Worm (Caenorhabditis elegans): ENCODE data around the gene mrpl-46.
A peak's percentile ranks its signal among the peaks of the same experiment; 100 is the strongest.
"Not testable (repeated sequence)": the region's sequence is repeated elsewhere in the genome, so short reads cannot be mapped to it uniquely, and the experiment has no call there.

Gene mrpl-46

ce11 chrIV:813341-813740 is 12.7 kb downstream of the mrpl-46 start:
- peak; percentile 8 for TF ChIP-seq hlh-11 (tag; optimal IDR thresholded peaks at IDR 0.05)
- TF ChIP-seq Y48G9A.11 (GFP tag; IDR thresholded peaks at IDR 0.05): peak; percentile 32; the same call in 1 of the 2 replicates
- peak; percentile 85 for TF ChIP-seq hmg-1.1 (GFP tag; IDR thresholded peaks at IDR 0.05)
- TF ChIP-seq lin-38 (GFP tag; IDR thresholded peaks at IDR 0.05): peak; percentile 88
- TF ChIP-seq dmd-6 (GFP tag; IDR thresholded peaks at IDR 0.05): peak; percentile 61
- TF ChIP-seq madf-9 (GFP tag; conservative IDR thresholded peaks at IDR 0.05): 0 out of 2 replicates have a peak, but pooled peaks have one; percentile 40
- TF ChIP-seq rbr-2 (tag; optimal IDR thresholded peaks at IDR 0.05): peak; percentile 3
- peak; percentile 64; the same call in 1 of the 2 replicates for TF ChIP-seq T26A8.4 (GFP tag; IDR thresholded peaks at IDR 0.05)
- TF ChIP-seq set-16 (GFP tag; IDR thresholded peaks at IDR 0.05): peak; percentile 76
- TF ChIP-seq pha-4 (GFP tag; IDR thresholded peaks at IDR 0.05): peak; percentile 37; the same call in 1 of the 2 replicates
- TF ChIP-seq pha-4 (tag; optimal IDR thresholded peaks at IDR 0.05): not testable (repeated sequence)
- TF ChIP-seq vab-7 (GFP tag; IDR thresholded peaks at IDR 0.05): peak; percentile 42; the same call in 1 of the 2 replicates
- TF ChIP-seq mes-2 (tag; optimal IDR thresholded peaks at IDR 0.05; ENCODE audit: poor library complexity, severe bottlenecking): peak; percentile 84
- peak; percentile 63 for TF ChIP-seq egl-43 (GFP tag; IDR thresholded peaks at IDR 0.05)
- peak; percentile 58; the same call in 1 of the 2 replicates for TF ChIP-seq arid-1 (GFP tag; conservative IDR thresholded peaks at IDR 0.05)
- 0 out of 2 replicates have a peak, but pooled peaks have one; percentile 15 for TF ChIP-seq ceh-20 (GFP tag; IDR thresholded peaks at IDR 0.05)
- peak; percentile 0 for TF ChIP-seq unc-130 (GFP tag; optimal IDR thresholded peaks at IDR 0.05)
- 0 out of 2 replicates have a peak, but pooled peaks have one; percentile 42 for TF ChIP-seq mdt-29 (GFP tag; IDR thresholded peaks at IDR 0.05)

ce11 chrIV:817879-818278 is 17.3 kb downstream of the mrpl-46 start:
- TF ChIP-seq ztf-11 (tag; optimal IDR thresholded peaks at IDR 0.05) (no peak), lin-29 (GFP tag; IDR thresholded peaks at IDR 0.05) (no peak), snpc-4 (tag; optimal IDR thresholded peaks at IDR 0.05) (no peak)

ce11 chrIV:824854-825253 is 24.2 kb downstream of the mrpl-46 start, which contains the start of gene zipt-15:
zipt-15 (minus strand) TSS chrIV:824954.
- no peak for TF ChIP-seq mdl-1 (tag; optimal IDR thresholded peaks at IDR 0.05)
- TF ChIP-seq gei-8 (GFP tag; optimal IDR thresholded peaks at IDR 0.05): no peak

- TF ChIP-seq hif-1 (tag; optimal IDR thresholded peaks at IDR 0.05): peak in 1 of 2 experiments; percentile 76
- TF ChIP-seq ceh-28 (tag; optimal IDR thresholded peaks at IDR 0.05): no peak
- no peak for TF ChIP-seq nhr-48 (tag; optimal IDR thresholded peaks at IDR 0.05)
- peak; percentile 67 for TF ChIP-seq aha-1 (tag)
- no peak for TF ChIP-seq nhr-76 (tag; optimal IDR thresholded peaks at IDR 0.05)
- peak; percentile 41 for TF ChIP-seq hlh-30 (tag; optimal IDR thresholded peaks at IDR 0.05; ENCODE audit: insufficient read depth)
- no peak for TF ChIP-seq Y5F2A.4 (GFP tag; optimal IDR thresholded peaks at IDR 0.05)
- TF ChIP-seq mep-1 (tag; optimal IDR thresholded peaks at IDR 0.05): no peak
Observed at ce11 chrIV:826145-826544, 25.5 kb downstream of the mrpl-46 start.

ce11 chrIV:828427-828826 is 27.8 kb downstream of the mrpl-46 start:
- TF ChIP-seq nhr-6 (tag; optimal IDR thresholded peaks at IDR 0.05) (peak; percentile 18), hlh-30 (tag; optimal IDR thresholded peaks at IDR 0.05; ENCODE audit: insufficient read depth) (peak; percentile 64), lsy-2 (tag; optimal IDR thresholded peaks at IDR 0.05) (peak in 1 of 2 experiments; percentile 85), T20F7.1 (GFP tag; optimal IDR thresholded peaks at IDR 0.05) (peak; percentile 24), spr-3 (GFP tag; optimal IDR thresholded peaks at IDR 0.05) (no peak), aly-2 (tag; optimal IDR thresholded peaks at IDR 0.05) (no peak), hif-1 (tag; optimal IDR thresholded peaks at IDR 0.05) (peak; percentile 66 to 99), mdl-1 (tag; optimal IDR thresholded peaks at IDR 0.05) (peak in 1 of 2 experiments; percentile 64), lin-29 (GFP tag; IDR thresholded peaks at IDR 0.05) (no peak), dve-1 (tag; optimal IDR thresholded peaks at IDR 0.05; ENCODE audit: insufficient read depth) (peak; percentile 62), rbr-2 (tag; optimal IDR thresholded peaks at IDR 0.05) (peak; percentile 40), fkh-10 (GFP tag; optimal IDR thresholded peaks at IDR 0.05) (peak; percentile 42), lin-38 (GFP tag; IDR thresholded peaks at IDR 0.05) (peak; percentile 77), nhr-11 (tag; optimal IDR thresholded peaks at IDR 0.05) (peak; percentile 62), lim-7 (GFP tag; IDR thresholded peaks at IDR 0.05) (no peak), ama-1 (optimal IDR thresholded peaks at IDR 0.05) (peak; percentile 42), hlh-11 (tag; optimal IDR thresholded peaks at IDR 0.05) (peak; percentile 20), dpl-1 (GFP tag; optimal IDR thresholded peaks at IDR 0.05) (peak; percentile 60), zip-2 (tag; optimal IDR thresholded peaks at IDR 0.05) (peak; percentile 10), unc-39 (tag; optimal IDR thresholded peaks at IDR 0.05) (no peak), hmg-1.1 (GFP tag; IDR thresholded peaks at IDR 0.05) (peak; percentile 63), aha-1 (tag) (peak; percentile 100)

Measured in whole organism, L4 larva.